Worm (Caenorhabditis elegans) whole organism, L3 larva: ENCODE data around the gene srg-17.

ENCODE experiments used
- ZK546.5 ChIP-seq: sonication (generic microtip); optimal IDR thresholded peaks from 2 replicates; lab custom pipeline; 2017; ENCODE audit warnings: missing biosample characterization, missing genetic modification characterization
- aly-2 ChIP-seq: fragments of 150-350 bp; optimal IDR thresholded peaks from 2 replicates; lab custom pipeline; 2014; ENCODE audit warnings: missing biosample characterization, missing genetic modification characterization
- ceh-16 ChIP-seq: sonication (generic microtip); optimal IDR thresholded peaks from 2 replicates; lab custom pipeline; 2017; ENCODE audit warnings: missing biosample characterization, missing genetic modification characterization
- ceh-28 ChIP-seq: fragments of 150-350 bp; optimal IDR thresholded peaks from 2 replicates; lab custom pipeline; 2014; ENCODE audit warnings: missing biosample characterization, missing genetic modification reagents, missing genetic modification characterization
- ceh-82 ChIP-seq: fragments of 150-350 bp; optimal IDR thresholded peaks from 2 replicates; lab custom pipeline; 2014; ENCODE audit warnings: missing biosample characterization, missing genetic modification characterization
- ceh-9 ChIP-seq: sonication (generic microtip); optimal IDR thresholded peaks from 2 replicates; lab custom pipeline; 2018; ENCODE audit warnings: missing biosample characterization, missing genetic modification characterization
- daf-12 ChIP-seq: fragments of 150-350 bp; optimal IDR thresholded peaks from 2 replicates; lab custom pipeline; 2014; ENCODE audit warnings: missing biosample characterization, missing genetic modification reagents, missing genetic modification characterization
- egl-27 ChIP-seq: sonication (generic microtip); optimal IDR thresholded peaks from 4 replicates; lab custom pipeline; 2017; ENCODE audit warnings: missing biosample characterization, missing genetic modification reagents, missing genetic modification characterization
- egl-5 ChIP-seq: fragments of 150-350 bp; optimal IDR thresholded peaks from 2 replicates; lab custom pipeline; 2017; ENCODE audit warnings: missing biosample characterization, missing genetic modification reagents, missing genetic modification characterization, inconsistent platforms
- elt-1 ChIP-seq: fragments of 150-350 bp; optimal IDR thresholded peaks from 2 replicates; lab custom pipeline; 2014; ENCODE audit warnings: missing biosample characterization, missing genetic modification characterization
- elt-2 ChIP-seq: sonication (generic microtip); optimal IDR thresholded peaks from 2 replicates; lab custom pipeline; 2016; ENCODE audit warnings: missing genetic modification reagents, mild to moderate bottlenecking, missing genetic modification characterization, missing compliant biosample characterization
- eor-1 ChIP-seq, 2 experiments: fragments of 150-350 bp; optimal IDR thresholded peaks; 2 replicates each; lab custom pipeline; 2014 to 2018; ENCODE audit warnings: missing biosample characterization in 2 of 2, missing genetic modification characterization in 2 of 2
- fkh-10 ChIP-seq: sonication (generic microtip); optimal IDR thresholded peaks from 2 replicates; lab custom pipeline; 2017; ENCODE audit warnings: missing biosample characterization, missing genetic modification reagents, missing genetic modification characterization
- fos-1 ChIP-seq: fragments of 150-350 bp; optimal IDR thresholded peaks from 2 replicates; lab custom pipeline; 2014; ENCODE audit warnings: missing biosample characterization, missing genetic modification characterization
- jun-1 ChIP-seq: fragments of 150-350 bp; optimal IDR thresholded peaks from 2 replicates; lab custom pipeline; 2014; ENCODE audit warnings: missing biosample characterization, missing genetic modification reagents, missing genetic modification characterization
- lin-15B ChIP-seq: fragments of 150-350 bp; optimal IDR thresholded peaks from 2 replicates; lab custom pipeline; 2014; ENCODE audit warnings: missing biosample characterization, missing genetic modification characterization
- lin-39 ChIP-seq: fragments of 150-350 bp; optimal IDR thresholded peaks from 2 replicates; lab custom pipeline; 2018; ENCODE audit warnings: missing biosample characterization, missing genetic modification reagents, missing genetic modification characterization
- mml-1 ChIP-seq: fragments of 150-350 bp; sonication (generic microtip); optimal IDR thresholded peaks from 3 replicates; lab custom pipeline; 2014; ENCODE audit warnings: missing biosample characterization, missing genetic modification characterization
- nhr-12 ChIP-seq: fragments of 150-350 bp; optimal IDR thresholded peaks from 2 replicates; lab custom pipeline; 2014; ENCODE audit warnings: missing biosample characterization, missing genetic modification characterization
- nhr-23 ChIP-seq: fragments of 150-350 bp; optimal IDR thresholded peaks from 2 replicates; lab custom pipeline; 2014; ENCODE audit warnings: missing biosample characterization, missing genetic modification reagents, missing genetic modification characterization
- nhr-237 ChIP-seq: fragments of 150-350 bp; optimal IDR thresholded peaks from 2 replicates; lab custom pipeline; 2014; ENCODE audit warnings: missing biosample characterization, missing genetic modification characterization
- nhr-25 ChIP-seq: sonication (generic microtip); optimal IDR thresholded peaks from 2 replicates; lab custom pipeline; 2017; ENCODE audit warnings: missing biosample characterization, missing genetic modification characterization
- nhr-28 ChIP-seq: fragments of 150-350 bp; optimal IDR thresholded peaks from 2 replicates; lab custom pipeline; 2014; ENCODE audit warnings: missing biosample characterization, missing genetic modification characterization
- nhr-43 ChIP-seq: sonication (generic microtip); optimal IDR thresholded peaks from 2 replicates; lab custom pipeline; 2016; ENCODE audit warnings: mild to moderate bottlenecking, missing genetic modification characterization, missing compliant biosample characterization; ENCODE audit not compliant: poor library complexity, severe bottlenecking
- nhr-67 ChIP-seq: fragments of 150-350 bp; optimal IDR thresholded peaks from 2 replicates; lab custom pipeline; 2014; ENCODE audit warnings: missing biosample characterization, missing genetic modification characterization
- nhr-76 ChIP-seq: fragments of 150-350 bp; sonication (generic microtip); optimal IDR thresholded peaks from 5 replicates; lab custom pipeline; 2014; ENCODE audit warnings: missing biosample characterization, missing genetic modification characterization
- pha-4 ChIP-seq: fragments of 150-350 bp; optimal IDR thresholded peaks from 2 replicates; lab custom pipeline; 2014; ENCODE audit warnings: missing biosample characterization, missing genetic modification reagents, missing genetic modification characterization
- sea-2 ChIP-seq: fragments of 150-350 bp; sonication (generic microtip); optimal IDR thresholded peaks from 4 replicates; lab custom pipeline; 2014; ENCODE audit warnings: missing biosample characterization, missing genetic modification reagents, missing genetic modification characterization
- snpc-4 ChIP-seq: fragments of 150-350 bp; optimal IDR thresholded peaks from 2 replicates; lab custom pipeline; 2014; ENCODE audit warnings: missing biosample characterization, missing genetic modification characterization
- unc-39 ChIP-seq: sonication (generic microtip); optimal IDR thresholded peaks from 4 replicates; lab custom pipeline; 2017; ENCODE audit warnings: missing biosample characterization, missing genetic modification characterization
- unc-62 ChIP-seq: fragments of 150-350 bp; sonication (generic microtip); optimal IDR thresholded peaks from 4 replicates; lab custom pipeline; 2014; ENCODE audit warnings: missing biosample characterization, missing genetic modification reagents, missing genetic modification characterization
- zag-1 ChIP-seq: fragments of 150-350 bp; optimal IDR thresholded peaks from 2 replicates; lab custom pipeline; 2014; ENCODE audit warnings: missing biosample characterization, missing genetic modification characterization
- ztf-11 ChIP-seq: fragments of 150-350 bp; optimal IDR thresholded peaks from 2 replicates; lab custom pipeline; 2014; ENCODE audit warnings: missing biosample characterization, missing genetic modification characterization

Gene srg-17

DNA sequence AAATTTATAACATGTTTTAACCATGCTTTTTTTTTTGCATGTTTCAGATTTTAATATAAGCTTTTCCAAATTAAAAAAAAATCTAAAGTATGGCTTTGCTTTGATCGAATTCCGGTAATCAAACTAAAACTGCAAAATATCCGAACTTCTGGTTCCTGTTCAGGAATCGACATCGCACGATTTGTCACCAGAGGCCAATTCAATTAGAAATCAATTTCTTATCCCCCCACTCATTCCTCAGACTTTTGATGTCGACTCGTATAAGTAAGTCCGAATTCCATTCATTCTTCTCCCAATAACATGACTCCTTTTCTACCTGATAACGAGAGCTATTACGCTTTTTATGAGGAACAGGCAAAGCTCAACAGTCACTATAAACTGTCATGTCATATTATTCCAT, 25.3 kb upstream of the srg-17 start, which contains the start of gene srh-27:
Gene srh-27, plus strand, starts transcription at position 301 of the 400 bp plus-strand sequence.
- no peak for TF ChIP-seq nhr-28 (tag; lab: Kevin White, UChicago)
- no peak for TF ChIP-seq nhr-12 (tag; lab: Kevin White, UChicago)
- no peak for TF ChIP-seq nhr-76 (tag; lab: Kevin White, UChicago)
- no peak for TF ChIP-seq elt-1
- no peak for TF ChIP-seq sea-2 (GFP tag; lab: Kevin White, UChicago)
- no peak for TF ChIP-seq nhr-25

DNA sequence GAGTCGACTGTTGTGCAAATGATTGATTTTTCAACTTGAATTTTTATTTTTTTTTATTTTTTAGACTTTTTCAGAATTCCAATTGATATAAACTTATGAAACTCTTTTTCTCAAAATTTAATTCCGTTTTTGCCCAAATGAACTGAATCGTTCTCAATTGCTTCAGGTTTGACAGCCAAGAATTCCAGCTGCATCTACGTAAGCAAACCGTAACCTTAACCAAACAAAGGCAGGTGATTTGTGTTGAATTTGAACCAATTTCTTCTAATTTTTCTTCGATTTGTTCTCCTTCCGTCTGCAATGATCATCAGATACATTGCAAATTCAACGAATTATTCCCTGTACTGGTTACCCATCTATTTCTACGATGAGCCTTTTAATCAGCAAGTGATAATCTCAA, 23.7 kb upstream of the srg-17 start, which contains the start of gene sre-34:
Gene sre-34, plus strand, starts transcription at position 301 of the 400 bp plus-strand sequence.
- no peak for TF ChIP-seq elt-1

ce11 chrII:12452754-12453352, 20.7 kb upstream of the srg-17 start, which contains the start of the genes sre-35 and sre-33:
Gene sre-35 (minus strand): TSS chrII:12452854.
Gene sre-33 (plus strand): TSS chrII:12453302.
- TF ChIP-seq pha-4 (tag; lab: Kevin White, UChicago) (no peak), jun-1 (tag; lab: Kevin White, UChicago) (no peak), mml-1 (tag; lab: Kevin White, UChicago) (no peak), nhr-12 (tag; lab: Kevin White, UChicago) (no peak), ceh-82 (no peak), ztf-11 (tag; lab: Kevin White, UChicago) (no peak), egl-5 (tag; lab: Kevin White, UChicago) (no peak), unc-39 (tag; lab: Kevin White, UChicago) (no peak), snpc-4 (tag; lab: Kevin White, UChicago) (no peak), lin-39 (tag; lab: Kevin White, UChicago) (no peak), ceh-28 (no peak), ceh-9 (tag; lab: Kevin White, UChicago) (no peak), ZK546.5 (tag; lab: Kevin White, UChicago) (no peak), elt-2 (tag; lab: Kevin White, UChicago) (no peak), fos-1 (no peak), nhr-67 (tag; lab: Kevin White, UChicago) (no peak), fkh-10 (GFP tag; lab: Kevin White, UChicago) (no peak), aly-2 (tag; lab: Kevin White, UChicago) (no peak)

DNA sequence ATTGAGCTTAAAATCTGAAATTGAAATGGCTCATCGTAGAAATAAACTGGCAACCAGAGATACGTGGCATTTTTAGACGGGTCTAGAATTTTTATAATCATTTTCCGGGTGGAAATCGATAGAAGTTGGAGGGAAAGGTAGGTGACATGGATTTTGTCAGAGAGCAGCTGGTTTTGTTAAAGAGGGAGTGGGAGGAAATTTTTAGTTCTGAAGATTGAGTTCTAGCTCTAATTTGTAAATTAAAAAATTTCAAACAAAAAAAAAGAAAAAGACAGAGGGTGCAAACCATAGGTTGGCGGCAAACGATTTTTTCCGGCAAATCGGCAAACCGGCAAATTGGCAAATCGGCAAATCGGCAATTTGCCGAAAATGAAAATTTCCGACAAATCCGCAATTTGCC, 16.9 kb upstream of the srg-17 start, which contains the start of gene sre-32:
Gene sre-32, minus strand, starts transcription at position 101 of the 400 bp plus-strand sequence.
- TF ChIP-seq nhr-23 (tag; lab: Kevin White, UChicago): no peak
- TF ChIP-seq unc-62 (GFP tag; lab: Kevin White, UChicago): no peak
- no peak for TF ChIP-seq fos-1

ce11 chrII:12457275-12457674, 16.2 kb upstream of the srg-17 start, which contains the start of gene sre-38:
Gene sre-38 (plus strand): TSS chrII:12457575.
- TF ChIP-seq aly-2 (tag; lab: Kevin White, UChicago): no peak
- TF ChIP-seq nhr-28 (tag; lab: Kevin White, UChicago): no peak
- TF ChIP-seq zag-1 (tag; lab: Kevin White, UChicago): no peak
- no peak for TF ChIP-seq nhr-12 (tag; lab: Kevin White, UChicago)
- TF ChIP-seq nhr-237 (tag; lab: Kevin White, UChicago): no peak
- TF ChIP-seq eor-1 (tag; optimal IDR thresholded peaks at IDR 0.05; lab: Kevin White, UChicago): no peak
- TF ChIP-seq lin-15B (tag; lab: Kevin White, UChicago): no peak
- TF ChIP-seq egl-27 (tag; lab: Kevin White, UChicago): no peak
- TF ChIP-seq sea-2 (GFP tag; lab: Kevin White, UChicago): no peak
- no peak for TF ChIP-seq daf-12 (tag; lab: Kevin White, UChicago)
- no peak for TF ChIP-seq ceh-16
- no peak for TF ChIP-seq nhr-43 (tag; lab: Kevin White, UChicago)
